Worm (Caenorhabditis elegans) whole organism, late embryonic: Measurements from ENCODE around the gene sulp-2.

Experiments
- C38D4.7 ChIP-seq: fragments of 200-800 bp; sonication (Bioruptor generic); optimal IDR thresholded peaks from 2 replicates; lab custom pipeline; 2018; ENCODE audit warnings: mild to moderate bottlenecking, missing genetic modification characterization, moderate library complexity, missing compliant biosample characterization
- K09A11.1 ChIP-seq: sonication (generic microtip); optimal IDR thresholded peaks from 2 replicates; lab custom pipeline; 2017; ENCODE audit warnings: antibody characterized with exemption, mild to moderate bottlenecking, missing genetic modification characterization, missing compliant biosample characterization; ENCODE audit not compliant: insufficient read depth
- T23F11.4 ChIP-seq: fragments of 200-800 bp; sonication (Bioruptor generic); optimal IDR thresholded peaks from 2 replicates; lab custom pipeline; 2018; ENCODE audit warnings: mild to moderate bottlenecking, missing genetic modification characterization, missing compliant biosample characterization
- ahr-1 ChIP-seq: sonication (generic microtip); optimal IDR thresholded peaks from 2 replicates; lab custom pipeline; 2016; ENCODE audit warnings: missing genetic modification characterization, missing compliant biosample characterization
- ceh-14 ChIP-seq: sonication (generic microtip); optimal IDR thresholded peaks from 2 replicates; lab custom pipeline; 2016; ENCODE audit warnings: missing genotype, missing genetic modification characterization, missing compliant biosample characterization
- ceh-2 ChIP-seq: sonication (generic microtip); optimal IDR thresholded peaks from 2 replicates; lab custom pipeline; 2016; ENCODE audit warnings: missing genotype, missing genetic modification characterization, missing compliant biosample characterization
- ceh-22 ChIP-seq: sonication (generic microtip); optimal IDR thresholded peaks from 2 replicates; lab custom pipeline; 2017; ENCODE audit warnings: missing biosample characterization, missing genetic modification characterization
- ceh-30 ChIP-seq: fragments of 150-350 bp; optimal IDR thresholded peaks from 2 replicates; lab custom pipeline; 2014; ENCODE audit warnings: missing biosample characterization, missing genetic modification characterization
- ceh-31 ChIP-seq: sonication (generic microtip); optimal IDR thresholded peaks from 2 replicates; lab custom pipeline; 2016; ENCODE audit warnings: missing genetic modification characterization, missing compliant biosample characterization
- ceh-34 ChIP-seq: sonication (generic microtip); optimal IDR thresholded peaks from 2 replicates; lab custom pipeline; 2016; ENCODE audit warnings: mild to moderate bottlenecking, missing genetic modification characterization, missing compliant biosample characterization
- ceh-6 ChIP-seq: fragments of 200-800 bp; sonication (Bioruptor generic); optimal IDR thresholded peaks from 2 replicates; lab custom pipeline; 2018; ENCODE audit warnings: mild to moderate bottlenecking, missing genetic modification characterization, missing compliant biosample characterization
- che-1 ChIP-seq: sonication (generic microtip); optimal IDR thresholded peaks from 2 replicates; lab custom pipeline; 2016; ENCODE audit warnings: mild to moderate bottlenecking, missing genetic modification characterization, missing compliant biosample characterization
- dmd-4 ChIP-seq: sonication (generic microtip); optimal IDR thresholded peaks from 2 replicates; lab custom pipeline; 2016; ENCODE audit warnings: borderline replicate concordance, missing genetic modification characterization, missing compliant biosample characterization
- dve-1 ChIP-seq: sonication (generic microtip); optimal IDR thresholded peaks from 2 replicates; lab custom pipeline; 2017; ENCODE audit warnings: antibody characterized with exemption, mild to moderate bottlenecking, missing genetic modification characterization, missing compliant biosample characterization
- elt-2 ChIP-seq: sonication (generic microtip); optimal IDR thresholded peaks from 2 replicates; lab custom pipeline; 2016; ENCODE audit warnings: missing genetic modification reagents, missing genetic modification characterization, missing compliant biosample characterization
- elt-4 ChIP-seq: sonication (generic microtip); optimal IDR thresholded peaks from 2 replicates; lab custom pipeline; 2016; ENCODE audit warnings: missing genetic modification characterization, missing compliant biosample characterization
- eyg-1 ChIP-seq: sonication (generic microtip); optimal IDR thresholded peaks from 2 replicates; lab custom pipeline; 2016; ENCODE audit warnings: missing genotype, missing genetic modification characterization, missing compliant biosample characterization
- fax-1 ChIP-seq: sonication (generic microtip); optimal IDR thresholded peaks from 2 replicates; lab custom pipeline; 2016; ENCODE audit warnings: missing genotype, missing genetic modification characterization, missing compliant biosample characterization
- gmeb-2 ChIP-seq: sonication (generic microtip); optimal IDR thresholded peaks from 2 replicates; lab custom pipeline; 2016; ENCODE audit warnings: missing genetic modification characterization, inconsistent platforms, missing compliant biosample characterization
- hlh-13 ChIP-seq: fragments of 200-800 bp; sonication (Bioruptor generic); optimal IDR thresholded peaks from 2 replicates; lab custom pipeline; 2018; ENCODE audit warnings: mild to moderate bottlenecking, missing genetic modification characterization, missing compliant biosample characterization
- hlh-6 ChIP-seq: sonication (generic microtip); optimal IDR thresholded peaks from 2 replicates; lab custom pipeline; 2016; ENCODE audit warnings: missing genotype, missing genetic modification characterization, missing compliant biosample characterization
- hlh-8 ChIP-seq: sonication (generic microtip); optimal IDR thresholded peaks from 2 replicates; lab custom pipeline; 2016; ENCODE audit warnings: missing genotype, missing genetic modification characterization, missing compliant biosample characterization
- lin-11 ChIP-seq: fragments of 200-800 bp; sonication (Bioruptor generic); optimal IDR thresholded peaks from 2 replicates; lab custom pipeline; 2018; ENCODE audit warnings: mild to moderate bottlenecking, missing genetic modification characterization, missing compliant biosample characterization
- mec-3 ChIP-seq: sonication (generic microtip); optimal IDR thresholded peaks from 2 replicates; lab custom pipeline; 2016; ENCODE audit warnings: borderline replicate concordance, missing genetic modification characterization, missing compliant biosample characterization
- nhr-232 ChIP-seq: sonication (generic microtip); optimal IDR thresholded peaks from 2 replicates; lab custom pipeline; 2016; ENCODE audit warnings: missing genetic modification characterization, missing compliant biosample characterization
- npax-4 ChIP-seq: sonication (generic microtip); optimal IDR thresholded peaks from 2 replicates; lab custom pipeline; 2016; ENCODE audit warnings: missing genetic modification characterization, missing compliant biosample characterization
- odd-2 ChIP-seq: sonication (generic microtip); optimal IDR thresholded peaks from 2 replicates; lab custom pipeline; 2017; ENCODE audit warnings: antibody characterized with exemption, mild to moderate bottlenecking, missing genetic modification characterization, missing compliant biosample characterization
- pat-9 ChIP-seq: fragments of 200-800 bp; sonication (Bioruptor generic); optimal IDR thresholded peaks from 2 replicates; lab custom pipeline; 2018; ENCODE audit warnings: mild to moderate bottlenecking, missing genetic modification characterization, moderate library complexity, missing compliant biosample characterization
- pqm-1 ChIP-seq: sonication (generic microtip); optimal IDR thresholded peaks from 2 replicates; lab custom pipeline; 2016; ENCODE audit warnings: missing genetic modification characterization, missing compliant biosample characterization
- ref-2 ChIP-seq: sonication (generic microtip); optimal IDR thresholded peaks from 2 replicates; lab custom pipeline; 2016; ENCODE audit warnings: missing genetic modification characterization, missing compliant biosample characterization
- sdc-2 ChIP-seq: sonication (generic microtip); optimal IDR thresholded peaks from 2 replicates; lab custom pipeline; 2016; ENCODE audit warnings: missing genotype, missing genetic modification characterization, missing compliant biosample characterization
- syd-9 ChIP-seq: sonication (generic microtip); optimal IDR thresholded peaks from 2 replicates; lab custom pipeline; 2016; ENCODE audit warnings: mild to moderate bottlenecking, missing genetic modification characterization, moderate library complexity, missing compliant biosample characterization
- tbx-2 ChIP-seq: sonication (generic microtip); optimal IDR thresholded peaks from 2 replicates; lab custom pipeline; 2016; ENCODE audit warnings: missing genetic modification characterization, missing compliant biosample characterization
- tbx-7 ChIP-seq: sonication (generic microtip); optimal IDR thresholded peaks from 2 replicates; lab custom pipeline; 2016; ENCODE audit warnings: missing genotype, missing genetic modification characterization, missing compliant biosample characterization
- unc-3 ChIP-seq, 2 experiments: fragments of 200-800 bp in 1 of 2; sonication (Bioruptor generic) in 1 of 2; sonication (generic microtip) in 1 of 2; conservative IDR thresholded peaks in 1 of 2; optimal IDR thresholded peaks in 1 of 2; 2 replicates each; pipeline versions ENCODE4 v1.3.6 to Lab custom; 2016 to 2022; ENCODE audit warnings: missing compliant biosample characterization in 2 of 2, missing genetic modification characterization in 2 of 2, missing genetic modification reagents in 1 of 2
- unc-86 ChIP-seq: sonication (generic microtip); optimal IDR thresholded peaks from 2 replicates; lab custom pipeline; 2016; ENCODE audit warnings: missing genetic modification characterization, missing compliant biosample characterization
- zip-5 ChIP-seq: sonication (generic microtip); optimal IDR thresholded peaks from 2 replicates; lab custom pipeline; 2016; ENCODE audit warnings: missing genetic modification characterization, missing compliant biosample characterization

sulp-2 gene

ce11 chrX:5599224-5599623, at the start of gene sulp-2:
TSS of gene sulp-2 (minus strand) at chrX:5599330.
- TF ChIP-seq eyg-1 = no peak
- TF ChIP-seq pat-9 (tag; lab: Kevin White, UChicago) = no peak
- TF ChIP-seq elt-4 (tag; lab: Kevin White, UChicago) = no peak
- no peak for TF ChIP-seq lin-11 (tag; lab: Kevin White, UChicago)
- TF ChIP-seq unc-3 (GFP tag; conservative IDR thresholded peaks at IDR 0.05; lab: Robert Waterston, UW) = no peak
- TF ChIP-seq unc-3 (tag; optimal IDR thresholded peaks at IDR 0.05; lab: Kevin White, UChicago) = no peak
- no peak for TF ChIP-seq hlh-13 (GFP tag; lab: Kevin White, UChicago)
- no peak for TF ChIP-seq dve-1 (tag; lab: Kevin White, UChicago)
- no peak for TF ChIP-seq pqm-1 (tag; lab: Kevin White, UChicago)
- no peak for TF ChIP-seq K09A11.1 (tag; lab: Kevin White, UChicago)
- TF ChIP-seq ceh-31 (tag; lab: Kevin White, UChicago) = no peak
- TF ChIP-seq ceh-6 (GFP tag; lab: Kevin White, UChicago) = no peak
- no peak for TF ChIP-seq nhr-232 (tag; lab: Kevin White, UChicago)
- TF ChIP-seq ceh-30 (tag; lab: Kevin White, UChicago) = no peak
- no peak for TF ChIP-seq gmeb-2 (tag; lab: Kevin White, UChicago)
- TF ChIP-seq ahr-1 (tag; lab: Kevin White, UChicago) = no peak
- no peak for TF ChIP-seq syd-9 (tag; lab: Kevin White, UChicago)
- TF ChIP-seq, all 69 proteins: peak for 0

- no peak for TF ChIP-seq ref-2
- TF ChIP-seq npax-4 (tag; lab: Kevin White, UChicago) = no peak
- TF ChIP-seq unc-86 (tag; lab: Kevin White, UChicago) = no peak
- no peak for TF ChIP-seq sdc-2 (tag; lab: Kevin White, UChicago)
- TF ChIP-seq dmd-4 (tag; lab: Kevin White, UChicago) = no peak
- no peak for TF ChIP-seq zip-5 (tag; lab: Kevin White, UChicago)
- no peak for TF ChIP-seq elt-4 (tag; lab: Kevin White, UChicago)
- no peak for TF ChIP-seq dve-1 (tag; lab: Kevin White, UChicago)
- no peak for TF ChIP-seq K09A11.1 (tag; lab: Kevin White, UChicago)
- TF ChIP-seq che-1 (tag; lab: Kevin White, UChicago) = no peak
- no peak for TF ChIP-seq ceh-31 (tag; lab: Kevin White, UChicago)
- no peak for TF ChIP-seq odd-2 (tag; lab: Kevin White, UChicago)
- TF ChIP-seq hlh-13 (GFP tag; lab: Kevin White, UChicago) = no peak
- TF ChIP-seq ceh-2 (tag; lab: Kevin White, UChicago) = no peak
Measured at ce11 chrX:5647884-5648283, 48.8 kb upstream of the sulp-2 start, which contains the start of gene srv-7. TSS of gene srv-7 (minus strand) at chrX:5647984.

ce11 chrX:5646951-5647423, 47.9 kb upstream of the sulp-2 start, which contains the start of gene T22B7.3:
TSS of gene T22B7.3 (plus strand) at chrX:5647373.
- TF ChIP-seq ref-2 (no peak), C38D4.7 (GFP tag; lab: Kevin White, UChicago) (no peak), tbx-7 (tag; lab: Kevin White, UChicago) (no peak), ceh-22 (no peak), elt-2 (tag; lab: Kevin White, UChicago) (no peak), dve-1 (tag; lab: Kevin White, UChicago) (no peak), ceh-14 (tag; lab: Kevin White, UChicago) (no peak), mec-3 (no peak), hlh-8 (tag; lab: Kevin White, UChicago) (no peak), fax-1 (no peak), syd-9 (tag; lab: Kevin White, UChicago) (no peak), T23F11.4 (GFP tag; lab: Kevin White, UChicago) (no peak), tbx-2 (no peak), nhr-232 (tag; lab: Kevin White, UChicago) (no peak), hlh-6 (tag; lab: Kevin White, UChicago) (no peak), ceh-34 (no peak), npax-4 (tag; lab: Kevin White, UChicago) (no peak)
